Worm (Caenorhabditis elegans) whole organism, young adult: ENCODE data around the gene adt-2.

Experiments
- B0019.2 ChIP-seq: fragments of 200-800 bp; sonication (Bioruptor generic); conservative IDR thresholded peaks from 2 replicates; pipeline ENCODE4 v1.3.6; 2022; ENCODE audit warnings: missing genetic modification reagents, missing genetic modification characterization, missing compliant biosample characterization
- F49E8.2 ChIP-seq: sonication (generic microtip); optimal IDR thresholded peaks from 3 replicates; lab custom pipeline; 2017; ENCODE audit warnings: missing genetic modification characterization, mild to moderate bottlenecking, missing compliant biosample characterization, antibody characterized with exemption, moderate library complexity; ENCODE audit not compliant: insufficient read depth
- K12H6.12 ChIP-seq: fragments of 200-800 bp; sonication (Bioruptor generic); optimal IDR thresholded peaks from 2 replicates; lab custom pipeline; 2018; ENCODE audit warnings: mild to moderate bottlenecking, missing genetic modification characterization, missing compliant biosample characterization
- ZK185.1 ChIP-seq: sonication (generic microtip); optimal IDR thresholded peaks from 2 replicates; lab custom pipeline; 2016; ENCODE audit warnings: mild to moderate bottlenecking, missing genetic modification characterization, missing compliant biosample characterization; ENCODE audit not compliant: poor library complexity, severe bottlenecking
- aptf-3 ChIP-seq: fragments of 200-800 bp; sonication (Bioruptor generic); IDR thresholded peaks from 2 replicates; pipeline ENCODE4 v1.3.6; 2022; ENCODE audit warnings: missing genetic modification characterization, missing compliant biosample characterization
- athp-1 ChIP-seq: sonication (generic microtip); optimal IDR thresholded peaks from 2 replicates; lab custom pipeline; 2017; ENCODE audit warnings: mild to moderate bottlenecking, missing genetic modification characterization, missing compliant biosample characterization
- ceh-27 ChIP-seq: fragments of 200-800 bp; sonication (Bioruptor generic); optimal IDR thresholded peaks from 2 replicates; lab custom pipeline; 2018; ENCODE audit warnings: mild to moderate bottlenecking, missing genetic modification characterization, moderate library complexity, missing compliant biosample characterization
- ceh-40 ChIP-seq: fragments of 200-800 bp; sonication (Bioruptor generic); IDR thresholded peaks from 2 replicates; pipeline ENCODE4 v1.3.6; 2022; ENCODE audit warnings: missing genetic modification characterization, missing compliant biosample characterization
- die-1 ChIP-seq: sonication (generic microtip); optimal IDR thresholded peaks from 2 replicates; lab custom pipeline; 2016; ENCODE audit warnings: missing genotype, mild to moderate bottlenecking, missing genetic modification characterization, missing compliant biosample characterization
- dox-1 ChIP-seq: fragments of 200-800 bp; sonication (Bioruptor generic); IDR thresholded peaks from 2 replicates; pipeline ENCODE4 v1.3.6; 2022; ENCODE audit warnings: missing genetic modification reagents, missing genetic modification characterization, missing compliant biosample characterization
- nfya-1 ChIP-seq: sonication (generic microtip); optimal IDR thresholded peaks from 2 replicates; lab custom pipeline; 2017; ENCODE audit warnings: antibody characterized with exemption, missing compliant biosample characterization, missing genetic modification characterization, borderline replicate concordance; ENCODE audit not compliant: insufficient read depth
- pha-4 ChIP-seq: fragments of 150-350 bp; sonication (generic microtip); optimal IDR thresholded peaks from 2 replicates; lab custom pipeline; 2014; ENCODE audit warnings: missing biosample characterization, missing genetic modification reagents, missing genetic modification characterization
- snpc-4 ChIP-seq, 5 experiments: fragments of 150-350 bp in 1 of 5; sonication (generic microtip) in 4 of 5; optimal IDR thresholded peaks; 2 replicates each; lab custom pipeline; 2014 to 2018; ENCODE audit warnings: missing genetic modification characterization in 5 of 5, missing biosample characterization in 3 of 5, antibody characterized with exemption in 2 of 5, mild to moderate bottlenecking in 2 of 5, missing compliant biosample characterization in 2 of 5, missing genotype in 2 of 5, moderate library complexity in 2 of 5, missing genetic modification reagents in 1 of 5
- unc-62 ChIP-seq: fragments of 150-350 bp; optimal IDR thresholded peaks from 2 replicates; lab custom pipeline; 2014; ENCODE audit warnings: missing biosample characterization, missing genetic modification reagents, missing genetic modification characterization

DNA sequence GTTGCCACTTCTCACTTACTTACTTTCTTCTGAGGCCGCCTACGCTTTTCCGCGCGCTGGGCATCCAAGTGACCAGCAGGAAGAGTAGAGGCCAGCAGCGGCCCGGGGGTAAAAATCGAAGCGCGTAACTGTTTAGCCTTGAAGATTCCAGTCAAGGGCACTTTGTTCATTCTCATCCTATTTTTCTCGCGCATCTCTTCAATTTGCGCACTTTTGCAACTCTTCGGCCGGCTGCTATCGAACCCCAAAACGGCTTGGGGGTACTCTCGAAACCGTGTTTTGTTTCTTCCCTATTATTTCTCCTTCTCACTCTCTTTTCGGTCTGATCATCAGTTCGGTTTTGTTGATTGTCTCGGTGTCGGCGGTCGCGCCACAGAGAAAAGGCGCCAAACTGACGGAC lies 579 bp downstream of the adt-2 start:
- no peak for TF ChIP-seq ceh-40 (GFP tag; lab: Robert Waterston, UW)
- no peak for TF ChIP-seq dox-1 (GFP tag; lab: Robert Waterston, UW)
- TF ChIP-seq pha-4 (tag; lab: Kevin White, UChicago) = no peak
- no peak for TF ChIP-seq ceh-27 (GFP tag; lab: Kevin White, UChicago)
- TF ChIP-seq nfya-1 (tag; lab: Kevin White, UChicago) = no peak
- TF ChIP-seq F49E8.2 (tag; lab: Kevin White, UChicago) = no peak
- no peak for TF ChIP-seq snpc-4 (GFP tag; optimal IDR thresholded peaks at IDR 0.05; lab: Kevin White, UChicago)
- no peak for TF ChIP-seq snpc-4 (tag; optimal IDR thresholded peaks at IDR 0.05; lab: Kevin White, UChicago)
- TF ChIP-seq die-1 (tag; lab: Kevin White, UChicago) = no peak
- TF ChIP-seq K12H6.12 (tag; lab: Kevin White, UChicago) = no peak
- no peak for TF ChIP-seq ZK185.1
- no peak for TF ChIP-seq unc-62
- no peak for TF ChIP-seq athp-1 (tag; lab: Kevin White, UChicago)
- TF ChIP-seq aptf-3 = no peak
- TF ChIP-seq B0019.2 = no peak
